Fruit fly (Drosophila melanogaster) whole organism, wandering third instar larva: Measurements from ENCODE around the gene Art9.

Source experiments
- Dif ChIP-seq: fragments of 200-275, 200-300 bp; sonication (Bioruptor generic); optimal IDR thresholded peaks from 2 replicates; lab custom pipeline; 2018; ENCODE audit warnings: missing biosample characterization, missing genetic modification characterization; ENCODE audit not compliant: partially characterized antibody
- Mio ChIP-seq: sonication (Bioruptor generic); optimal IDR thresholded peaks from 2 replicates; lab custom pipeline; 2016; ENCODE audit warnings: missing biosample characterization, missing genetic modification characterization
- Rel ChIP-seq, 2 experiments: fragments of 200-800 bp; sonication (Bioruptor generic) in 1 of 2; optimal IDR thresholded peaks; 2 replicates in 1 of 2; 3 replicates in 1 of 2; lab custom pipeline; 2016 to 2019; ENCODE audit warnings: mild to moderate bottlenecking in 2 of 2, missing biosample characterization in 2 of 2, missing genetic modification characterization in 2 of 2, moderate library complexity in 1 of 2

dm6 chr3R:13945712-13946111 lies 2.5 kb upstream of the Art9 start, which contains the start of gene Art6:
- no peak for TF ChIP-seq Mio (GFP tag; lab: Kevin White, UChicago)
- no peak for TF ChIP-seq Rel (GFP tag; optimal IDR thresholded peaks at IDR 0.05; lab: Kevin White, UChicago)
- TF ChIP-seq Rel (tag; optimal IDR thresholded peaks at IDR 0.05; lab: Kevin White, UChicago): no peak
- no peak for TF ChIP-seq Dif (GFP tag; lab: Kevin White, UChicago)
